Worm (Caenorhabditis elegans): ENCODE results near the gene R148.4.

DNA sequence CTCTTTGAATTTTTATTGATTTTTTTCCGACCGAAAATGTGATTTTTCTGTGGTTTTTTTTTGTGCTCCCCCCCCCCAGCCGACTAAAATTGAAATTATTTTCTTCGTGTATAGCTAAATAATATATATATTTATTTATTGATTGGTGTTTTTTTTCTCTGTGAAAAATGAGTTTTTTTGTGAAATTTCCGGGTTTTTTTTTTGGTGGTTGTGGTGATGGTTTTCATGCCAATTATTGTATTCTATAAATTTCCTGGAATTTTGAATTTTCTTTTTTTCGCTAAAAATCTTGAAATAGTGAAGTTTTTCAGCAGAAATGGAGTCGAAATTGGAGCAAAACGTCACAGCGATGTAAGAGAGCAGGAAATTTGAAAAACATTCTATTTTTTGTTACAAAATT lies 12.0 kb downstream of the R148.4 start, which contains the start of gene lmtr-5:
- TF ChIP-seq ref-1 (GFP tag; conservative IDR thresholded peaks at IDR 0.05) (no peak), flt-1 (GFP tag; IDR thresholded peaks at IDR 0.05) (no peak), tab-1 (GFP tag; IDR thresholded peaks at IDR 0.05) (no peak), ztf-23 (GFP tag; IDR thresholded peaks at IDR 0.05) (no peak), ztf-29 (GFP tag; IDR thresholded peaks at IDR 0.05) (no peak)

All from whole organism, midembryonic.